Fruit fly (Drosophila melanogaster) whole organism, wandering third instar larva: ENCODE data around the gene Bre1.

Experiments used
- Abd-B ChIP-seq: fragments of >200 bp; optimal IDR thresholded peaks from 2 replicates; lab custom pipeline; 2017; ENCODE audit warnings: missing biosample characterization, missing genetic modification characterization
- CG32264 ChIP-seq: fragments of 200-800 bp; sonication (Bioruptor generic); optimal IDR thresholded peaks from 2 replicates; lab custom pipeline; 2016; ENCODE audit warnings: missing biosample characterization, missing genetic modification characterization
- Hr78 ChIP-seq: fragments of >200 bp; optimal IDR thresholded peaks from 2 replicates; lab custom pipeline; 2017; ENCODE audit warnings: missing biosample characterization, missing genetic modification characterization
- Mio ChIP-seq: sonication (Bioruptor generic); optimal IDR thresholded peaks from 2 replicates; lab custom pipeline; 2016; ENCODE audit warnings: missing biosample characterization, missing genetic modification characterization
- Myc ChIP-seq: fragments of >200 bp; optimal IDR thresholded peaks from 2 replicates; lab custom pipeline; 2017
- OdsH ChIP-seq: fragments of 200-800 bp; sonication (Bioruptor generic); optimal IDR thresholded peaks from 2 replicates; lab custom pipeline; 2016; ENCODE audit warnings: missing biosample characterization, mild to moderate bottlenecking, missing genetic modification characterization
- dmrt93B ChIP-seq: fragments of 200-800 bp; sonication (Bioruptor generic); optimal IDR thresholded peaks from 2 replicates; lab custom pipeline; 2018; ENCODE audit warnings: missing biosample characterization, mild to moderate bottlenecking, missing genetic modification characterization
- ey ChIP-seq: fragments of 200-800 bp; sonication (Bioruptor generic); optimal IDR thresholded peaks from 2 replicates; lab custom pipeline; 2016; ENCODE audit warnings: missing biosample characterization, missing genetic modification characterization
- fru ChIP-seq: fragments of 200-800 bp; sonication (Bioruptor generic); optimal IDR thresholded peaks from 3 replicates; lab custom pipeline; 2016; ENCODE audit warnings: missing biosample characterization, mild to moderate bottlenecking, missing genetic modification characterization
- h ChIP-seq: fragments of 200-800 bp; sonication (Bioruptor generic); optimal IDR thresholded peaks from 3 replicates; lab custom pipeline; 2016; ENCODE audit warnings: missing biosample characterization, mild to moderate bottlenecking, missing genetic modification characterization
- pan ChIP-seq: fragments of >200 bp; optimal IDR thresholded peaks from 2 replicates; lab custom pipeline; 2017
- psq ChIP-seq: fragments of 200-800 bp; sonication (Bioruptor generic); optimal IDR thresholded peaks from 3 replicates; lab custom pipeline; 2017; ENCODE audit warnings: missing biosample characterization, mild to moderate bottlenecking, missing genetic modification characterization, moderate library complexity
- sv ChIP-seq: fragments of 200-800 bp; sonication (Bioruptor generic); optimal IDR thresholded peaks from 3 replicates; lab custom pipeline; 2016; ENCODE audit warnings: missing biosample characterization, missing genetic modification characterization

DNA sequence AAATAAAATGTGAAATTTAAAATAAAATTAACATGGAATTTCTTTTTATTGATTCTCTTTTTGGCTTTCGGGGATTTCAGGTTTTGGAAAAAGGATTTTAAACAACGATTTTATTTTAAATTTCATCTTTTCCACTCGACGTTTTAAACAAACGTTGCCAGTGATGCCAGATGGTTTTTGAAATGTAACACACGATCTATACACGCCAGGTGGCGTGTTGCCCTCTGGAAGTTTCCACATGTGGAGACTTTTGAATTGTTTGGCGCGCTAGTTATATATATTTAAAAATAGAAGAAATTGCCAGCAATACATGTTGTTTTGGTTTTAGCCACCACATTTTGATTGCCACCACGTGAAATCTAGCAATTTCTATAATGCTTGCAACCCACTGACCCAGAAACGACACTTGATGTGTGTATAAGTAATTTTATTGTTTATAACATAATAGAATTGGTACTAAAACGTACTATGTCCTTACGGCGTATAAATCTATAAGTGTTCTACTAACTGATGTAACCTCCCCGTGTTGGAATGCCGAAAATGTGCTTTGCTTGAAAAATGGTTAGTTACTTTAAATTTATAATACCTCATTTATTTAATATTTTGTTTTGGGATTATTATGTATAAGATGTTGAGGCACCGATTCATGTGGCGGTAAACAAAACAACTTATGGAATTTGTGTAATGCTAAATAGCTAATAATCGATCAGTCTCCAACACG, 44.2 kb downstream of the Bre1 start:
- TF ChIP-seq CG32264 (GFP tag; lab: Kevin White, UChicago) (no peak), pan (lab: Kevin White, UChicago) (no peak), OdsH (GFP tag; lab: Kevin White, UChicago) (no peak), Mio (GFP tag; lab: Kevin White, UChicago) (no peak), fru (GFP tag; lab: Kevin White, UChicago) (no peak), sv (GFP tag; lab: Kevin White, UChicago) (no peak), h (GFP tag; lab: Kevin White, UChicago) (no peak), dmrt93B (no peak), Abd-B (GFP tag; lab: Kevin White, UChicago) (no peak), Myc (peak; percentile 84), ey (no peak), psq (no peak), Hr78 (GFP tag; lab: Kevin White, UChicago) (no peak)
